Fruit fly (Drosophila melanogaster) whole organism, embryonic: Measurements from ENCODE around the gene Delta.

Experiments
- Blimp-1 ChIP-seq: fragments of 200-800 bp; sonication (Bioruptor generic); optimal IDR thresholded peaks from 3 replicates; lab custom pipeline; 2018; ENCODE audit warnings: missing biosample characterization, missing genetic modification characterization, mild to moderate bottlenecking, moderate library complexity, missing genetic modification reagents
- CG10462 ChIP-seq: fragments of 200-800 bp; sonication (Bioruptor generic); optimal IDR thresholded peaks from 2 replicates; lab custom pipeline; 2016; ENCODE audit warnings: missing biosample characterization, missing genetic modification characterization
- CG10959 ChIP-seq: fragments of 200-800 bp; sonication (Bioruptor generic); IDR thresholded peaks from 2 replicates; pipeline ENCODE4 v1.3.6; 2022; ENCODE audit warnings: missing biosample characterization, missing genetic modification characterization
- CG12391 ChIP-seq: fragments of 200-800 bp; sonication (Bioruptor generic); optimal IDR thresholded peaks from 3 replicates; lab custom pipeline; 2018; ENCODE audit warnings: missing biosample characterization, mild to moderate bottlenecking, missing genetic modification characterization, moderate library complexity
- CG13624 ChIP-seq: fragments of 200-800 bp; sonication (Bioruptor generic); optimal IDR thresholded peaks from 2 replicates; lab custom pipeline; 2016; ENCODE audit warnings: missing biosample characterization, missing genetic modification characterization
- CG13894 ChIP-seq: fragments of 200-800 bp; sonication (Bioruptor generic); optimal IDR thresholded peaks from 3 replicates; lab custom pipeline; 2018; ENCODE audit warnings: missing biosample characterization, mild to moderate bottlenecking, missing genetic modification characterization, moderate library complexity
- CG15696 ChIP-seq: fragments of 200-800 bp; sonication (Bioruptor generic); optimal IDR thresholded peaks from 2 replicates; lab custom pipeline; 2019; ENCODE audit warnings: missing biosample characterization, mild to moderate bottlenecking, missing genetic modification characterization, moderate library complexity
- CG17802 ChIP-seq: fragments of 200-800 bp; sonication (Bioruptor generic); optimal IDR thresholded peaks from 2 replicates; lab custom pipeline; 2018; ENCODE audit warnings: missing biosample characterization, mild to moderate bottlenecking, missing genetic modification characterization, moderate library complexity
- CG30403 ChIP-seq: fragments of 200-800 bp; sonication (Bioruptor generic); optimal IDR thresholded peaks from 3 replicates; lab custom pipeline; 2016; ENCODE audit warnings: missing biosample characterization, missing genetic modification characterization
- CG32767 ChIP-seq: fragments of 200-800 bp; sonication (Bioruptor generic); IDR thresholded peaks from 2 replicates; pipeline ENCODE4 v1.3.6; 2022; ENCODE audit warnings: missing biosample characterization, missing genetic modification characterization
- CG33557 ChIP-seq: fragments of 200-800 bp; sonication (Bioruptor generic); optimal IDR thresholded peaks from 2 replicates; lab custom pipeline; 2019; ENCODE audit warnings: missing biosample characterization, mild to moderate bottlenecking, missing genetic modification characterization, moderate library complexity
- CG34422 ChIP-seq: fragments of 200-800 bp; sonication (Bioruptor generic); IDR thresholded peaks from 3 replicates; pipeline ENCODE4 v1.3.6; 2022; ENCODE audit warnings: missing biosample characterization, missing genetic modification characterization
- CG3726 ChIP-seq: fragments of 200-800 bp; sonication (Bioruptor generic); IDR thresholded peaks from 3 replicates; pipeline ENCODE4, ENCODE4 v1.3.6; 2022; ENCODE audit warnings: missing biosample characterization, missing genetic modification characterization
- CG4424 ChIP-seq: fragments of 200-800 bp; sonication (Bioruptor generic); optimal IDR thresholded peaks from 3 replicates; lab custom pipeline; 2016; ENCODE audit warnings: missing biosample characterization, missing genetic modification characterization
- CG6689 ChIP-seq: fragments of 200-800 bp; sonication (Bioruptor generic); IDR thresholded peaks from 2 replicates; pipeline ENCODE4 v1.3.6; 2022; ENCODE audit warnings: missing biosample characterization, missing genetic modification characterization
- CG7745 ChIP-seq: fragments of 200-800 bp; sonication (Bioruptor generic); optimal IDR thresholded peaks from 2 replicates; lab custom pipeline; 2018; ENCODE audit warnings: missing biosample characterization, mild to moderate bottlenecking, missing genetic modification characterization, moderate library complexity
- CG8924 ChIP-seq: fragments of 200-800 bp; optimal IDR thresholded peaks from 3 replicates; lab custom pipeline; 2019; ENCODE audit warnings: missing biosample characterization, mild to moderate bottlenecking, missing genetic modification characterization, moderate library complexity
- CG9932 ChIP-seq: fragments of 200-800 bp; sonication (Bioruptor generic); IDR thresholded peaks from 2 replicates; pipeline ENCODE4 v1.3.6; 2022; ENCODE audit warnings: missing biosample characterization, missing genetic modification characterization
- CkIIα-i1 ChIP-seq: fragments of 200-800 bp; sonication (Bioruptor generic); IDR thresholded peaks from 2 replicates; pipeline ENCODE4 v1.3.6; 2022; ENCODE audit warnings: missing biosample characterization, missing genetic modification characterization
- CoRest ChIP-seq: fragments of 200-800 bp; sonication (Bioruptor generic); optimal IDR thresholded peaks from 3 replicates; lab custom pipeline; 2018; ENCODE audit warnings: missing biosample characterization, mild to moderate bottlenecking, missing genetic modification characterization, moderate library complexity
- D ChIP-seq, 2 experiments: fragments of 200-800 bp in 1 of 2; fragments of >200 bp in 1 of 2; sonication (Bioruptor generic) in 1 of 2; optimal IDR thresholded peaks; 2 replicates in 1 of 2; 3 replicates in 1 of 2; lab custom pipeline; 2017; ENCODE audit warnings: mild to moderate bottlenecking in 1 of 2, missing biosample characterization in 1 of 2, missing genetic modification characterization in 1 of 2, missing genetic modification reagents in 1 of 2
- Oli ChIP-seq: fragments of 200-800 bp; sonication (Bioruptor generic); optimal IDR thresholded peaks from 2 replicates; lab custom pipeline; 2018; ENCODE audit warnings: missing biosample characterization, mild to moderate bottlenecking, missing genetic modification characterization, moderate library complexity
- Sox100B ChIP-seq: fragments of 200-800 bp; sonication (Bioruptor generic); optimal IDR thresholded peaks from 3 replicates; lab custom pipeline; 2018; ENCODE audit warnings: missing biosample characterization, mild to moderate bottlenecking, missing genetic modification characterization
- Spps ChIP-seq: fragments of 200-800 bp; sonication (Bioruptor generic); optimal IDR thresholded peaks from 2 replicates; lab custom pipeline; 2018; ENCODE audit warnings: missing biosample characterization, mild to moderate bottlenecking, missing genetic modification characterization
- Xrp1 ChIP-seq: fragments of 200-800 bp; sonication (Bioruptor generic); IDR thresholded peaks from 2 replicates; pipeline ENCODE4 v1.3.6; 2022; ENCODE audit warnings: missing biosample characterization, missing genetic modification characterization
- ab ChIP-seq: fragments of 200-800 bp; sonication (Bioruptor generic); optimal IDR thresholded peaks from 2 replicates; lab custom pipeline; 2016; ENCODE audit warnings: missing biosample characterization, missing genetic modification characterization
- abd-A ChIP-seq: fragments of 200-800 bp; sonication (Bioruptor generic); optimal IDR thresholded peaks from 3 replicates; lab custom pipeline; 2019; ENCODE audit warnings: missing biosample characterization, mild to moderate bottlenecking, missing genetic modification characterization, moderate library complexity
- cato ChIP-seq: fragments of 200-800 bp; sonication (Bioruptor generic); optimal IDR thresholded peaks from 2 replicates; lab custom pipeline; 2016; ENCODE audit warnings: missing biosample characterization, missing genetic modification characterization, borderline replicate concordance
- chinmo ChIP-seq: fragments of 200-800 bp; sonication (Bioruptor generic); IDR thresholded peaks from 4 replicates; pipeline ENCODE4 v1.3.6; 2022; ENCODE audit warnings: missing biosample characterization, missing genetic modification characterization; ENCODE audit not compliant: partially characterized antibody
- chn ChIP-seq: fragments of 200-800 bp; sonication (Bioruptor generic); optimal IDR thresholded peaks from 2 replicates; lab custom pipeline; 2016; ENCODE audit warnings: missing biosample characterization, missing genetic modification characterization
- crol ChIP-seq: fragments of 200-800 bp; sonication (Bioruptor generic); IDR thresholded peaks from 2 replicates; pipeline ENCODE4 v1.3.6; 2022; ENCODE audit warnings: missing biosample characterization, missing genetic modification characterization
- dmrt11E ChIP-seq: fragments of 200-800 bp; sonication (Bioruptor generic); optimal IDR thresholded peaks from 3 replicates; lab custom pipeline; 2018; ENCODE audit warnings: missing biosample characterization, mild to moderate bottlenecking, missing genetic modification characterization, moderate library complexity
- dmrt99B ChIP-seq: fragments of 200-800 bp; sonication (Bioruptor generic); optimal IDR thresholded peaks from 2 replicates; lab custom pipeline; 2018; ENCODE audit warnings: missing biosample characterization, mild to moderate bottlenecking, missing genetic modification characterization, moderate library complexity
- jing ChIP-seq: fragments of 200-800 bp; sonication (Bioruptor generic); optimal IDR thresholded peaks from 2 replicates; lab custom pipeline; 2018; ENCODE audit warnings: missing biosample characterization, mild to moderate bottlenecking, missing genetic modification characterization
- klu ChIP-seq: fragments of 200-800 bp; sonication (Bioruptor generic); IDR thresholded peaks from 2 replicates; pipeline ENCODE4 v1.3.6; 2022; ENCODE audit warnings: missing biosample characterization, missing genetic modification characterization
- nau ChIP-seq: fragments of 200-800 bp; sonication (Bioruptor generic); optimal IDR thresholded peaks from 3 replicates; lab custom pipeline; 2017; ENCODE audit warnings: missing biosample characterization, mild to moderate bottlenecking, missing genetic modification characterization, missing genetic modification reagents
- nom ChIP-seq: fragments of 200-800 bp; sonication (Bioruptor generic); optimal IDR thresholded peaks from 2 replicates; lab custom pipeline; 2017; ENCODE audit warnings: missing biosample characterization, missing genetic modification characterization, mild to moderate bottlenecking, moderate library complexity, missing genetic modification reagents
- prd ChIP-seq, 3 experiments: fragments of >200 bp in 2 of 3; fragments of 200-800 bp in 1 of 3; sonication (Bioruptor generic) in 1 of 3; optimal IDR thresholded peaks in 2 of 3; IDR thresholded peaks in 1 of 3; 2 replicates in 2 of 3; 3 replicates in 1 of 3; pipeline versions ENCODE4 v1.3.6 to Lab custom; 2017 to 2022; ENCODE audit warnings: missing biosample characterization in 1 of 3, missing genetic modification characterization in 1 of 3
- slbo ChIP-seq: fragments of 200-800 bp; sonication (Bioruptor generic); IDR thresholded peaks from 2 replicates; pipeline ENCODE4 v1.3.6; 2022; ENCODE audit warnings: missing biosample characterization, missing genetic modification characterization
- tio ChIP-seq: fragments of 200-800 bp; sonication (Bioruptor generic); optimal IDR thresholded peaks from 2 replicates; lab custom pipeline; 2017; ENCODE audit warnings: missing biosample characterization, missing genetic modification characterization, inconsistent platforms
- ttk ChIP-seq: fragments of 200-800 bp; sonication (Bioruptor generic); IDR thresholded peaks from 2 replicates; pipeline ENCODE4 v2.1.2; 2022; ENCODE audit warnings: missing biosample characterization, missing genetic modification characterization
- unpg ChIP-seq: fragments of 200-800 bp; sonication (Bioruptor generic); optimal IDR thresholded peaks from 3 replicates; lab custom pipeline; 2018; ENCODE audit warnings: missing biosample characterization, mild to moderate bottlenecking, missing genetic modification characterization, moderate library complexity
- usp ChIP-seq: fragments of >200 bp; optimal IDR thresholded peaks from 2 replicates; lab custom pipeline; 2017; ENCODE audit warnings: missing biosample characterization, missing genetic modification characterization
- wor ChIP-seq: fragments of 200-800 bp; sonication (Bioruptor generic); IDR thresholded peaks from 2 replicates; pipeline ENCODE4 v1.3.6; 2022; ENCODE audit warnings: missing biosample characterization, missing genetic modification characterization
- zfh2 ChIP-seq: fragments of 200-800 bp; sonication (Bioruptor generic); optimal IDR thresholded peaks from 2 replicates; lab custom pipeline; 2016; ENCODE audit warnings: missing biosample characterization, missing genetic modification characterization

The Delta gene

DNA sequence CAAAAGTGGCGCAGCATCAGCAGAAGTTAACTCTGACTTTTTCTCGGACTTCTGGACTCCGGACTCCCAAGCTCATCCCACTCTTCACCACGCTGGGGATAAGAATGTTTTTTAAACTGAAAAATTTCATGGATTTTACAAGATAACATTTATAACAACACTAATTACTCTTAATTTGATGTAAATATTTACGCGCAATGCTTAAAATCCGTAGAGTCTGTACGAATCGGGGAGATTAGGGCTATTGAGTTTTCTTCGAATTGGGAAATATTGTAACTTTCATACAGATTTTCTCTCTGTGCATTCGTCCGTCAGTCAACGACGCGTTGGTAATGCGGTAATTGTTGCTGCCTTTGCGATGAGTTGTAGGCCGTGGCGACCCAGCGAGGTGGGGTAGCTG is 43.8 kb downstream of the Delta start (continued):
- peak; percentile 14 for TF ChIP-seq nom (GFP tag; lab: Kevin White, UChicago)

DNA sequence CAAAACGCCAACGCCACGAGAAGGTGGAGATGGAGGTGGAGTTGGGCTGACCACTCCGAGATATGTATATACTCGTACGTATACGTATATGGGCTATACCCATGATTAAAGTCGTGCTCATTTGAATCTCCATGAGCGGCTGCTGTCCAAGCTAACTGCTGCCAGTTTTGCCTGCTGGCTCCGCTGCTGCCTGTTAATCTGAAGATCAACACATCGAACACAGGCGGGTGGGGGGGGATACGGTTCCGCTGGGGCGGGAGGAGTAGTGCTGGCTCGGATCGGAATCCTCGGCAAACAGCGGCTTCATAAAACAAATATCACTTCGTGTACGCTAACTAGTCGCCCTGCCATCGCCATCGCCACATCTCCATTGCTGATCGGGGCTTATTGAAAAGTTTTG is 49.9 kb downstream of the Delta start:
- no peak for TF ChIP-seq klu (GFP tag; lab: Robert Waterston, UW)
- TF ChIP-seq chinmo (GFP tag; lab: Robert Waterston, UW), result 0 out of 4 replicates have a peak, but pooled peaks have one; percentile 10
- no peak for TF ChIP-seq CG10462 (GFP tag; lab: Kevin White, UChicago)
- no peak for TF ChIP-seq CG17802 (tag; lab: Kevin White, UChicago)
- TF ChIP-seq crol (GFP tag; lab: Robert Waterston, UW), result peak; percentile 42
- TF ChIP-seq CkIIα-i1 (GFP tag; lab: Robert Waterston, UW), result no peak
- TF ChIP-seq jing (GFP tag; lab: Kevin White, UChicago), result no peak
- no peak for TF ChIP-seq CG15696 (tag; lab: Kevin White, UChicago)
- TF ChIP-seq CG13894 (tag; lab: Kevin White, UChicago), result peak; percentile 51
- TF ChIP-seq, all 482 proteins: peak for 3

DNA sequence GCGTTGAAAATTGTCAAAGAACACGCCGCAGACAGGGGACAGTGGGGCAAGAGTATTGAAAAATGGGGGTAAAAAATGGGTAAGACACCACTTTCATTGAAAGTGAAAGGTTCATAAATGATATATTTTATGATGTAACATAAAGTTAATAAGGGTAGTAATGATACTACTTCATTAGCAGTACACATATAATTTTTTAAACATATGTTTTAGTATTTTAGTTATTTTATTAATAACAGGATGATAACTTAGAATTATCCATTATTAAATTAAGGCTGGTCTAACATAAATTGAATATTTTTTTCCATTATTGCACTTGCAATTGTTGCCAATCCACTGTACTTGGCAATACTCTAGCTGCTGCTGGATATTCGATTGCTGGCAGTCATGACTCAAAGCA is 52.0 kb downstream of the Delta start:
- peak; percentile 46 for TF ChIP-seq CoRest
- 0 out of 2 replicates have a peak, but pooled peaks have one; percentile 16 for TF ChIP-seq CG32767
- TF ChIP-seq Oli (tag; lab: Kevin White, UChicago), result peak; percentile 49
- peak; percentile 29 for TF ChIP-seq CG12391 (tag; lab: Kevin White, UChicago)
- no peak for TF ChIP-seq CG7745 (tag; lab: Kevin White, UChicago)
- no peak for TF ChIP-seq CG10959 (GFP tag; lab: Robert Waterston, UW)
- TF ChIP-seq dmrt99B (tag; lab: Kevin White, UChicago), result peak; percentile 23
- no peak for TF ChIP-seq cato (GFP tag; lab: Kevin White, UChicago)
- no peak for TF ChIP-seq CG13624 (GFP tag; lab: Kevin White, UChicago)
- TF ChIP-seq CG30403 (GFP tag; lab: Kevin White, UChicago), result peak; percentile 19
- peak; percentile 60 for TF ChIP-seq Xrp1 (GFP tag; lab: Robert Waterston, UW)
- no peak for TF ChIP-seq ab (GFP tag; lab: Kevin White, UChicago)
- no peak for TF ChIP-seq CG34422 (GFP tag; lab: Robert Waterston, UW)
- TF ChIP-seq zfh2 (GFP tag; lab: Kevin White, UChicago), result no peak
- TF ChIP-seq CG8924, result peak; percentile 2
- TF ChIP-seq Spps, result peak; percentile 32
- peak; percentile 11 for TF ChIP-seq unpg (GFP tag; lab: Kevin White, UChicago)
- TF ChIP-seq CG33557 (GFP tag; lab: Kevin White, UChicago), result peak; percentile 42
- TF ChIP-seq prd (optimal IDR thresholded peaks at IDR 0.05; lab: Kevin White, UChicago), result no peak
- TF ChIP-seq prd (GFP tag; IDR thresholded peaks at IDR 0.05; lab: Robert Waterston, UW), result peak; percentile 47; the same call in 2 of the 3 replicates
- TF ChIP-seq CG15696 (tag; lab: Kevin White, UChicago), result peak; percentile 9
- no peak for TF ChIP-seq abd-A
- TF ChIP-seq CG6689 (GFP tag; lab: Robert Waterston, UW), result peak; percentile 18; the same call in 1 of the 2 replicates
- TF ChIP-seq slbo (GFP tag; lab: Robert Waterston, UW), result no peak
- no peak for TF ChIP-seq ttk (GFP tag; lab: Robert Waterston, UW)
- no peak for TF ChIP-seq CG9932 (GFP tag; lab: Robert Waterston, UW)
- TF ChIP-seq CG4424, result peak; percentile 29
- TF ChIP-seq wor (GFP tag; lab: Robert Waterston, UW), result 0 out of 2 replicates have a peak, but pooled peaks have one; percentile 15
- TF ChIP-seq nau, result no peak
- peak; percentile 10 for TF ChIP-seq tio
- TF ChIP-seq chn (GFP tag; lab: Kevin White, UChicago), result no peak
- peak; percentile 68 for TF ChIP-seq dmrt11E (tag; lab: Kevin White, UChicago)
- no peak for TF ChIP-seq usp (GFP tag; lab: Kevin White, UChicago)
- peak; percentile 28 for TF ChIP-seq Sox100B (GFP tag; lab: Kevin White, UChicago)
- peak; percentile 69 for TF ChIP-seq Blimp-1 (GFP tag; lab: Kevin White, UChicago)
- TF ChIP-seq D (optimal IDR thresholded peaks at IDR 0.05; lab: Kevin White, UChicago), result no peak
- peak; percentile 14 for TF ChIP-seq D (GFP tag; optimal IDR thresholded peaks at IDR 0.05; lab: Kevin White, UChicago)
- TF ChIP-seq CG3726 (GFP tag; lab: Robert Waterston, UW), result 0 out of 3 replicates have a peak, but pooled peaks have one; percentile 33
